Fruit fly (Drosophila melanogaster) whole organism, embryonic: ENCODE results near the gene CG5846.

Source experiments
- Aef1 ChIP-seq: fragments of 200-800 bp; sonication (Bioruptor generic); IDR thresholded peaks from 3 replicates; pipeline ENCODE4 v1.3.6; 2022; ENCODE audit warnings: missing biosample characterization, missing genetic modification characterization
- Atf-2 ChIP-seq: fragments of 200-800 bp; sonication (Bioruptor generic); optimal IDR thresholded peaks from 2 replicates; lab custom pipeline; 2016; ENCODE audit warnings: missing biosample characterization, missing genetic modification characterization
- Atf3 ChIP-seq: fragments of 200-800 bp; sonication (Bioruptor generic); optimal IDR thresholded peaks from 3 replicates; lab custom pipeline; 2016; ENCODE audit warnings: missing biosample characterization, missing genetic modification characterization
- Blimp-1 ChIP-seq: fragments of 200-800 bp; sonication (Bioruptor generic); optimal IDR thresholded peaks from 3 replicates; lab custom pipeline; 2018; ENCODE audit warnings: missing biosample characterization, missing genetic modification characterization, mild to moderate bottlenecking, moderate library complexity, missing genetic modification reagents
- CG10209 ChIP-seq: fragments of 200-800 bp; sonication (Bioruptor generic); optimal IDR thresholded peaks from 3 replicates; lab custom pipeline; 2017; ENCODE audit warnings: missing biosample characterization, mild to moderate bottlenecking, missing genetic modification characterization, missing genetic modification reagents
- CG10431 ChIP-seq: fragments of 200-800 bp; sonication (Bioruptor generic); optimal IDR thresholded peaks from 3 replicates; lab custom pipeline; 2018; ENCODE audit warnings: missing biosample characterization, mild to moderate bottlenecking, missing genetic modification characterization
- CG12155 ChIP-seq: fragments of 200-800 bp; sonication (Bioruptor generic); optimal IDR thresholded peaks from 3 replicates; lab custom pipeline; 2016; ENCODE audit warnings: missing biosample characterization, missing genetic modification characterization
- CG13424 ChIP-seq: fragments of 200-800 bp; sonication (Bioruptor generic); optimal IDR thresholded peaks from 2 replicates; lab custom pipeline; 2019; ENCODE audit warnings: missing biosample characterization, mild to moderate bottlenecking, missing genetic modification characterization, moderate library complexity
- CG17568 ChIP-seq: fragments of 200-800 bp; sonication (Bioruptor generic); optimal IDR thresholded peaks from 2 replicates; lab custom pipeline; 2018; ENCODE audit warnings: missing biosample characterization, mild to moderate bottlenecking, missing genetic modification characterization, moderate library complexity
- CG18262 ChIP-seq: fragments of 200-800 bp; optimal IDR thresholded peaks from 3 replicates; lab custom pipeline; 2019; ENCODE audit warnings: missing biosample characterization, mild to moderate bottlenecking, missing genetic modification characterization, moderate library complexity
- CG32772 ChIP-seq: fragments of 200-800 bp; sonication (Bioruptor generic); IDR thresholded peaks from 2 replicates; pipeline ENCODE4 v1.3.6; 2022; ENCODE audit warnings: missing biosample characterization, missing genetic modification characterization
- CG34376 ChIP-seq: fragments of 200-800 bp; sonication (Bioruptor generic); optimal IDR thresholded peaks from 2 replicates; lab custom pipeline; 2018; ENCODE audit warnings: missing biosample characterization, mild to moderate bottlenecking, missing genetic modification characterization
- CG42726 ChIP-seq: fragments of 200-800 bp; sonication (Bioruptor generic); IDR thresholded peaks from 2 replicates; pipeline ENCODE4 v1.3.6; 2022; ENCODE audit warnings: missing biosample characterization, missing genetic modification characterization; ENCODE audit not compliant: partially characterized antibody
- CG4360 ChIP-seq: fragments of 200-800 bp; sonication (Bioruptor generic); IDR thresholded peaks from 2 replicates; pipeline ENCODE4 v1.3.6; 2022; ENCODE audit warnings: missing biosample characterization, missing genetic modification characterization
- CG5180 ChIP-seq: fragments of 200-800 bp; sonication (Bioruptor generic); optimal IDR thresholded peaks from 3 replicates; lab custom pipeline; 2017; ENCODE audit warnings: missing biosample characterization, missing genetic modification characterization, mild to moderate bottlenecking, moderate library complexity, missing genetic modification reagents
- CG6683 ChIP-seq: fragments of 200-800 bp; sonication (Bioruptor generic); optimal IDR thresholded peaks from 2 replicates; lab custom pipeline; 2017; ENCODE audit warnings: missing biosample characterization, mild to moderate bottlenecking, missing genetic modification characterization, missing genetic modification reagents
- CG9727 ChIP-seq: fragments of 200-800 bp; sonication (Bioruptor generic); optimal IDR thresholded peaks from 3 replicates; lab custom pipeline; 2017; ENCODE audit warnings: missing biosample characterization, mild to moderate bottlenecking, missing genetic modification characterization
- CG9817 ChIP-seq: fragments of 200-800 bp; sonication (Bioruptor generic); optimal IDR thresholded peaks from 2 replicates; lab custom pipeline; 2018; ENCODE audit warnings: missing biosample characterization, mild to moderate bottlenecking, missing genetic modification characterization, moderate library complexity
- CG9932 ChIP-seq: fragments of 200-800 bp; sonication (Bioruptor generic); IDR thresholded peaks from 2 replicates; pipeline ENCODE4 v1.3.6; 2022; ENCODE audit warnings: missing biosample characterization, missing genetic modification characterization
- Dp ChIP-seq: fragments of 200-800 bp; sonication (Bioruptor generic); optimal IDR thresholded peaks from 2 replicates; lab custom pipeline; 2018; ENCODE audit warnings: missing biosample characterization, mild to moderate bottlenecking, missing genetic modification characterization, moderate library complexity
- Dref ChIP-seq: fragments of 200-800 bp; sonication (Bioruptor generic); IDR thresholded peaks from 2 replicates; pipeline ENCODE4 v1.3.6; 2022; ENCODE audit warnings: missing biosample characterization, missing genetic modification characterization
- Ets65A ChIP-seq: fragments of 200-800 bp; sonication (Bioruptor generic); peaks from one replicate; lab custom pipeline; 2016; ENCODE audit warnings: missing biosample characterization, missing genetic modification characterization
- Fer1 ChIP-seq: fragments of 200-800 bp; sonication (Bioruptor generic); optimal IDR thresholded peaks from 2 replicates; lab custom pipeline; 2017; ENCODE audit warnings: missing biosample characterization, mild to moderate bottlenecking, missing genetic modification characterization
- HLHmδ ChIP-seq: fragments of 200-800 bp; sonication (Bioruptor generic); optimal IDR thresholded peaks from 2 replicates; lab custom pipeline; 2018; ENCODE audit warnings: missing biosample characterization, mild to moderate bottlenecking, missing genetic modification characterization, moderate library complexity
- Med ChIP-seq: fragments of 200-800 bp; sonication (Bioruptor generic); peaks from one replicate; lab custom pipeline; 2016; ENCODE audit warnings: missing biosample characterization, missing genetic modification characterization, mild to moderate bottlenecking, inconsistent platforms, moderate library complexity
- NC2β ChIP-seq: fragments of 200-800 bp; sonication (Bioruptor generic); optimal IDR thresholded peaks from 2 replicates; lab custom pipeline; 2016; ENCODE audit warnings: missing biosample characterization, missing genetic modification characterization
- Nf-YA ChIP-seq: fragments of 200-800 bp; sonication (Bioruptor generic); IDR thresholded peaks from 2 replicates; pipeline ENCODE4 v1.3.6; 2022; ENCODE audit warnings: missing biosample characterization, missing genetic modification characterization
- PHDP ChIP-seq: fragments of 200-800 bp; sonication (Bioruptor generic); optimal IDR thresholded peaks from 3 replicates; lab custom pipeline; 2018; ENCODE audit warnings: missing biosample characterization, mild to moderate bottlenecking, missing genetic modification characterization, moderate library complexity
- btn ChIP-seq: fragments of 200-800 bp; sonication (Bioruptor generic); optimal IDR thresholded peaks from 2 replicates; lab custom pipeline; 2016; ENCODE audit warnings: missing biosample characterization, missing genetic modification characterization
- corto ChIP-seq: fragments of 200-800 bp; sonication (Bioruptor generic); optimal IDR thresholded peaks from 2 replicates; lab custom pipeline; 2016; ENCODE audit warnings: missing biosample characterization, mild to moderate bottlenecking, missing genetic modification characterization, moderate library complexity
- crc ChIP-seq: fragments of 200-800 bp; sonication (Bioruptor generic); optimal IDR thresholded peaks from 2 replicates; lab custom pipeline; 2016; ENCODE audit warnings: missing biosample characterization, missing genetic modification characterization
- crp ChIP-seq, 2 experiments: fragments of 200-800 bp; sonication (Bioruptor generic); optimal IDR thresholded peaks; 2 replicates in 1 of 2; 3 replicates in 1 of 2; lab custom pipeline; 2017; ENCODE audit warnings: missing biosample characterization in 2 of 2, missing genetic modification characterization in 2 of 2, mild to moderate bottlenecking in 1 of 2, moderate library complexity in 1 of 2
- dimm ChIP-seq: fragments of 200-800 bp; sonication (Bioruptor generic); IDR thresholded peaks from 2 replicates; pipeline ENCODE4 v1.3.6; 2022; ENCODE audit warnings: missing biosample characterization, missing genetic modification characterization
- dmrt99B ChIP-seq: fragments of 200-800 bp; sonication (Bioruptor generic); optimal IDR thresholded peaks from 2 replicates; lab custom pipeline; 2018; ENCODE audit warnings: missing biosample characterization, mild to moderate bottlenecking, missing genetic modification characterization, moderate library complexity
- exex ChIP-seq: fragments of 200-800 bp; sonication (Bioruptor generic); optimal IDR thresholded peaks from 4 replicates; lab custom pipeline; 2018; ENCODE audit warnings: missing biosample characterization, mild to moderate bottlenecking, missing genetic modification characterization, moderate library complexity
- fd64A ChIP-seq: fragments of 200-800 bp; sonication (Bioruptor generic); optimal IDR thresholded peaks from 3 replicates; lab custom pipeline; 2018; ENCODE audit warnings: missing biosample characterization, mild to moderate bottlenecking, missing genetic modification characterization
- grau ChIP-seq: fragments of 200-800 bp; optimal IDR thresholded peaks from 3 replicates; lab custom pipeline; 2019; ENCODE audit warnings: missing biosample characterization, mild to moderate bottlenecking, missing genetic modification characterization, moderate library complexity
- kay ChIP-seq: fragments of 200-800 bp; sonication (Bioruptor generic); optimal IDR thresholded peaks from 2 replicates; lab custom pipeline; 2016; ENCODE audit warnings: missing biosample characterization, missing genetic modification characterization
- lbe ChIP-seq: fragments of 200-800 bp; sonication (Bioruptor generic); optimal IDR thresholded peaks from 2 replicates; lab custom pipeline; 2016; ENCODE audit warnings: missing biosample characterization, mild to moderate bottlenecking, missing genetic modification characterization
- ro ChIP-seq: fragments of 200-800 bp; sonication (Bioruptor generic); IDR thresholded peaks from 2 replicates; pipeline ENCODE4 v1.3.6; 2022; ENCODE audit warnings: missing biosample characterization, missing genetic modification characterization
- slbo ChIP-seq: fragments of 200-800 bp; sonication (Bioruptor generic); IDR thresholded peaks from 2 replicates; pipeline ENCODE4 v1.3.6; 2022; ENCODE audit warnings: missing biosample characterization, missing genetic modification characterization
- slou ChIP-seq: fragments of 200-800 bp; sonication (Bioruptor generic); optimal IDR thresholded peaks from 3 replicates; lab custom pipeline; 2016; ENCODE audit warnings: missing biosample characterization, missing genetic modification characterization
- sob ChIP-seq: fragments of 200-800 bp; sonication (Bioruptor generic); IDR thresholded peaks from 2 replicates; pipeline ENCODE4 v1.3.6; 2022; ENCODE audit warnings: missing biosample characterization, missing genetic modification characterization
- sug ChIP-seq: fragments of 200-800 bp; optimal IDR thresholded peaks from 2 replicates; lab custom pipeline; 2019; ENCODE audit warnings: missing biosample characterization, mild to moderate bottlenecking, missing genetic modification characterization, moderate library complexity
- trem ChIP-seq: fragments of 200-800 bp; optimal IDR thresholded peaks from 3 replicates; lab custom pipeline; 2019; ENCODE audit warnings: missing biosample characterization, mild to moderate bottlenecking, missing genetic modification characterization, moderate library complexity
- trh ChIP-seq: fragments of 200-800 bp; sonication (Bioruptor generic); optimal IDR thresholded peaks from 2 replicates; lab custom pipeline; 2016; ENCODE audit warnings: missing biosample characterization, missing genetic modification characterization
- ttk ChIP-seq: fragments of 200-800 bp; sonication (Bioruptor generic); IDR thresholded peaks from 2 replicates; pipeline ENCODE4 v2.1.2; 2022; ENCODE audit warnings: missing biosample characterization, missing genetic modification characterization

The CG5846 gene

DNA sequence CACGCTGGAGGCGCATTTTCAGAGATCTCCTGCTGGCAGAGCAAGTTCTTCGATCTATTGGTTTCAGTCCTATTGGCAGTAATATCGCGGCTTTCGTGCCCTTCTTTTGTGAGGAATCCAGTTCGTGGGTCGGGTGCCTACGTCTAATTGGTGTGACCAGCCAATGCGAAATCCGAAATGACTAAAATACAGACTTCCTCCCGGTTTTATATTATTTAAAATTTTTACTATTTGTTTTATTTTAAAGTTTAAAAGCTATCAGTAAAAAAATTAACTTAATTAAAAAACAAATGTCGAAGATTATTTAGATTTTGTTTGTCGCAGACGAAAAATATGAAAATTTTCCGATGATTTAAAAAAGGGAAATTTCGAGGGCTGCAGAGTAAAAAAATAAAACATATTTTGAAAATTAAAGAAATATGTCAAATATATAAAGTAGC is 6.6 kb upstream of the CG5846 start, which contains the start of gene CG5850 (continued):
- TF ChIP-seq trem (tag; lab: Kevin White, UChicago) (peak; percentile 56), dmrt99B (tag; lab: Kevin White, UChicago) (peak; percentile 14), grau (tag; lab: Kevin White, UChicago) (peak; percentile 9), Atf-2 (GFP tag; lab: Kevin White, UChicago) (no peak)

DNA sequence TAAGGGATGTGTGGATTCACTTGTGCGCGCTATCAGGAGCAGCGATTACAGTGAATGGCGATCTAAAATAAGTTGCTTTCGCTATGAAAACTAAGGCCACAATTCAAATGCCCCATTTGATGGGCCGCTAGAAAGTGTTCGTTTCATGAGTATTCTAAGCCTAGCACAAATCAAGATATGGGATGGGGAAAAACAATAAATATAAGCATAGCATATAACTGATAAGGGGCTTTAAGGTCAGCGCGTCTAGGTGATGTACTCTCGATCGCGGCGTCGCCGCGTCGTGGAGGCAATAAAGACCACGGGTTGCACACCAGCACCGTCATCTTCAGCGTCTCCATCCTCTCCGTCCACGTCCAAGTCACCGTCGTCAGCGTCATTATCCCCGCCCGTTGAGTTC is 3.7 kb upstream of the CG5846 start:
- no peak for TF ChIP-seq CG10431 (GFP tag; lab: Kevin White, UChicago)
- no peak for TF ChIP-seq CG4360 (GFP tag; lab: Robert Waterston, UW)
- TF ChIP-seq Nf-YA (GFP tag; lab: Robert Waterston, UW), result no peak
- TF ChIP-seq CG34376, result peak; percentile 19
- peak; percentile 6 for TF ChIP-seq sug (tag; lab: Kevin White, UChicago)
- no peak for TF ChIP-seq Blimp-1
- TF ChIP-seq fd64A (GFP tag; lab: Kevin White, UChicago), result no peak
- TF ChIP-seq Fer1 (GFP tag; lab: Kevin White, UChicago), result no peak
- no peak for TF ChIP-seq CG6683
- no peak for TF ChIP-seq kay (GFP tag; lab: Kevin White, UChicago)
- no peak for TF ChIP-seq exex
- TF ChIP-seq PHDP, result no peak

dm6 chr2L:9954696-9955095 is 2.3 kb downstream of the CG5846 start:
- TF ChIP-seq Ets65A (GFP tag; lab: Kevin White, UChicago) (peak; percentile 60), Dref (GFP tag; lab: Robert Waterston, UW) (0 out of 2 replicates have a peak, but pooled peaks have one; percentile 28), trh (no peak), crc (GFP tag; lab: Kevin White, UChicago) (no peak), Atf3 (no peak), Med (GFP tag; lab: Kevin White, UChicago) (peak; percentile 55)

DNA sequence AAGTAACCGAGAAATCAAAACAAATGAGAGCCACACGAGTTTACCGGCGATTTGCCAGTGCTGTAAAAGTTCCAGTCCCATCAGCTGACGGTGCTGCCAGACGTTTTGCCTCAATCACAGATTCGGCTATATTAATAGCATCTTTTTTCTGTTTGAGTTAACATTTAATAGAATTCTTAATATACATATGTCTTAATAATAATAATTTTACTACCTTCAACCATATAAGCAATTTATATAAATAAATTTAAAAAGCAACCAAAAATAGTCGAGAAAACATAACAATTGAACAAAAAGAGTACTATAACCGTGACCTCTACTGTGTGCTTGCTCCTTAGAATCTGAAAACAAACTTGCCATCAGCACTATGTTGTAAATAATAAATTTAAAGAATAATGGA is 2.9 kb downstream of the CG5846 start, which contains the start of the genes CG13126 and CG4709:
Gene CG13126, minus strand, starts transcription at position 63 of the 400 bp plus-strand sequence.
Gene CG4709, plus strand, starts transcription at position 207 of the 400 bp plus-strand sequence.
- TF ChIP-seq CG18262 (tag; lab: Kevin White, UChicago) (peak; percentile 97), CG5180 (GFP tag; lab: Kevin White, UChicago) (peak; percentile 71), CG42726 (GFP tag; lab: Robert Waterston, UW) (no peak), HLHmδ (GFP tag; lab: Kevin White, UChicago) (no peak), corto (GFP tag; lab: Kevin White, UChicago) (peak; percentile 82), btn (no peak), CG17568 (GFP tag; lab: Kevin White, UChicago) (peak; percentile 85), CG9727 (peak; percentile 96), CG32772 (GFP tag; lab: Robert Waterston, UW) (peak; percentile 89), sob (GFP tag; lab: Robert Waterston, UW) (peak; percentile 91), CG9932 (peak; percentile 90), CG10209 (GFP tag; lab: Kevin White, UChicago) (peak; percentile 91), ro (GFP tag; lab: Robert Waterston, UW) (peak; percentile 75), slou (GFP tag; lab: Kevin White, UChicago) (peak; percentile 79), CG9817 (tag; lab: Kevin White, UChicago) (peak; percentile 84), CG12155 (GFP tag; lab: Kevin White, UChicago) (peak; percentile 86), crp (GFP tag; optimal IDR thresholded peaks at IDR 0.05; lab: Kevin White, UChicago) (peak; percentile 79 to 96), lbe (GFP tag; lab: Kevin White, UChicago) (peak; percentile 89), slbo (peak; percentile 93), ttk (peak; percentile 89), Dp (GFP tag; lab: Kevin White, UChicago) (peak; percentile 57), Aef1 (peak; percentile 81), NC2β (peak; percentile 9), dimm (GFP tag; lab: Robert Waterston, UW) (peak; percentile 45; the same call in 1 of the 2 replicates), CG13424 (tag; lab: Kevin White, UChicago) (peak; percentile 92)
